Worm (Caenorhabditis elegans) whole organism, L1 larva: ENCODE data around the gene F55A11.7.

Experiments used
- C04F5.9 ChIP-seq: sonication (generic microtip); optimal IDR thresholded peaks from 2 replicates; lab custom pipeline; 2016; ENCODE audit warnings: missing genetic modification characterization, missing compliant biosample characterization
- F16B12.6 ChIP-seq: fragments of 150-350 bp; optimal IDR thresholded peaks from 2 replicates; lab custom pipeline; 2014; ENCODE audit warnings: missing biosample characterization, missing genetic modification characterization
- Y116A8C.19 ChIP-seq: sonication (generic microtip); optimal IDR thresholded peaks from 2 replicates; lab custom pipeline; 2016; ENCODE audit warnings: missing compliant biosample characterization, missing genetic modification characterization, borderline replicate concordance
- aha-1 ChIP-seq: fragments of 150-350 bp; optimal IDR thresholded peaks from 2 replicates; lab custom pipeline; 2014; ENCODE audit warnings: missing biosample characterization, missing genetic modification characterization
- alr-1 ChIP-seq: fragments of 200-800 bp; sonication (Bioruptor generic); optimal IDR thresholded peaks from 2 replicates; lab custom pipeline; 2018; ENCODE audit warnings: borderline replicate concordance, mild to moderate bottlenecking, missing genetic modification characterization, missing compliant biosample characterization
- blmp-1 ChIP-seq: fragments of 150-350 bp; optimal IDR thresholded peaks from 2 replicates; lab custom pipeline; 2014; ENCODE audit warnings: missing biosample characterization, missing genetic modification characterization
- ceh-88 ChIP-seq: fragments of 200-800 bp; sonication (Bioruptor generic); IDR thresholded peaks from 2 replicates; pipeline ENCODE4 v1.3.6; 2022; ENCODE audit warnings: missing genetic modification characterization, missing compliant biosample characterization
- ces-1 ChIP-seq: fragments of 150-350 bp; optimal IDR thresholded peaks from 2 replicates; lab custom pipeline; 2014; ENCODE audit warnings: missing biosample characterization, missing genetic modification reagents, missing genetic modification characterization
- dpl-1 ChIP-seq, 3 experiments: fragments of 150-350 bp in 2 of 3; sonication (generic microtip) in 1 of 3; optimal IDR thresholded peaks; 2 replicates each; lab custom pipeline; 2014 to 2017; ENCODE audit warnings: missing biosample characterization in 3 of 3, missing genetic modification characterization in 3 of 3, missing genetic modification reagents in 3 of 3
- dsc-1 ChIP-seq: sonication (generic microtip); optimal IDR thresholded peaks from 2 replicates; lab custom pipeline; 2016; ENCODE audit warnings: mild to moderate bottlenecking, missing genetic modification characterization, missing compliant biosample characterization
- efl-1 ChIP-seq, 4 experiments: fragments of 150-350 bp; optimal IDR thresholded peaks in 3 of 4; peaks in 1 of 4; 1 replicate in 1 of 4; 2 replicates in 3 of 4; lab custom pipeline; 2014; ENCODE audit warnings: missing biosample characterization in 2 of 4, missing genetic modification characterization in 2 of 4, missing genetic modification reagents in 2 of 4
- elt-2 ChIP-seq: sonication (generic microtip); optimal IDR thresholded peaks from 2 replicates; lab custom pipeline; 2016; ENCODE audit warnings: missing genetic modification characterization, mild to moderate bottlenecking, inconsistent platforms, missing compliant biosample characterization, missing genetic modification reagents
- elt-3 ChIP-seq, 6 experiments: fragments of 150-350 bp in 1 of 6; sonication (generic microtip); optimal IDR thresholded peaks; 2 replicates each; lab custom pipeline; 2017 to 2018; ENCODE audit warnings: missing biosample characterization in 6 of 6, missing genetic modification characterization in 6 of 6, inconsistent platforms in 1 of 6
- ets-5 ChIP-seq: fragments of 200-800 bp; sonication (Bioruptor generic); IDR thresholded peaks from 2 replicates; pipeline ENCODE4 v1.3.6; 2022; ENCODE audit warnings: missing genetic modification characterization, missing compliant biosample characterization
- fkh-10 ChIP-seq: sonication (generic microtip); optimal IDR thresholded peaks from 2 replicates; lab custom pipeline; 2017; ENCODE audit warnings: missing biosample characterization, missing genetic modification reagents, missing genetic modification characterization
- fkh-4 ChIP-seq: sonication (generic microtip); optimal IDR thresholded peaks from 2 replicates; lab custom pipeline; 2016; ENCODE audit warnings: missing compliant biosample characterization, missing genetic modification characterization, borderline replicate concordance
- fos-1 ChIP-seq: fragments of 150-350 bp; optimal IDR thresholded peaks from 2 replicates; lab custom pipeline; 2014; ENCODE audit warnings: missing biosample characterization, missing genetic modification characterization
- grh-1 ChIP-seq: fragments of 200-800 bp; sonication (Bioruptor generic); IDR thresholded peaks from 2 replicates; pipeline ENCODE4 v1.3.6; 2022; ENCODE audit warnings: missing genetic modification reagents, missing genetic modification characterization, missing compliant biosample characterization
- lin-13 ChIP-seq: fragments of 150-350 bp; optimal IDR thresholded peaks from 2 replicates; lab custom pipeline; 2014; ENCODE audit warnings: missing biosample characterization, missing genetic modification reagents, missing genetic modification characterization
- lin-14 ChIP-seq: fragments of 200-800 bp; sonication (Bioruptor generic); optimal IDR thresholded peaks from 2 replicates; lab custom pipeline; 2018; ENCODE audit warnings: mild to moderate bottlenecking, missing genetic modification characterization, moderate library complexity, missing compliant biosample characterization
- lin-15B ChIP-seq: fragments of 150-350 bp; sonication (generic microtip); optimal IDR thresholded peaks from 3 replicates; lab custom pipeline; 2014; ENCODE audit warnings: missing biosample characterization, missing genetic modification characterization
- lin-39 ChIP-seq: fragments of 150-350 bp; optimal IDR thresholded peaks from 2 replicates; lab custom pipeline; 2014; ENCODE audit warnings: missing biosample characterization, missing genetic modification reagents, missing genetic modification characterization
- lsy-2 ChIP-seq, 2 experiments: fragments of 150-350 bp; optimal IDR thresholded peaks; 2 replicates each; lab custom pipeline; 2014; ENCODE audit warnings: missing biosample characterization in 2 of 2, missing genetic modification characterization in 2 of 2
- mep-1 ChIP-seq: fragments of 150-350 bp; optimal IDR thresholded peaks from 2 replicates; lab custom pipeline; 2014; ENCODE audit warnings: missing biosample characterization, missing genetic modification characterization
- nhr-12 ChIP-seq: sonication (generic microtip); optimal IDR thresholded peaks from 2 replicates; lab custom pipeline; 2017; ENCODE audit warnings: missing biosample characterization, missing genetic modification characterization
- nhr-20 ChIP-seq: sonication (generic microtip); optimal IDR thresholded peaks from 2 replicates; lab custom pipeline; 2016; ENCODE audit warnings: mild to moderate bottlenecking, missing genetic modification characterization, missing compliant biosample characterization
- nhr-28 ChIP-seq: fragments of 150-350 bp; optimal IDR thresholded peaks from 2 replicates; lab custom pipeline; 2014; ENCODE audit warnings: missing biosample characterization, missing genetic modification characterization
- nhr-71 ChIP-seq: sonication (generic microtip); optimal IDR thresholded peaks from 2 replicates; lab custom pipeline; 2016; ENCODE audit warnings: mild to moderate bottlenecking, missing genetic modification characterization, moderate library complexity, missing compliant biosample characterization
- nhr-90 ChIP-seq: sonication (generic microtip); optimal IDR thresholded peaks from 2 replicates; lab custom pipeline; 2016; ENCODE audit warnings: mild to moderate bottlenecking, missing genetic modification characterization, missing compliant biosample characterization; ENCODE audit not compliant: poor library complexity
- pag-3 ChIP-seq: sonication (generic microtip); optimal IDR thresholded peaks from 2 replicates; lab custom pipeline; 2017; ENCODE audit warnings: missing genetic modification characterization, mild to moderate bottlenecking, missing compliant biosample characterization, antibody characterized with exemption, borderline replicate concordance; ENCODE audit not compliant: insufficient read depth
- rnt-1 ChIP-seq: sonication (generic microtip); optimal IDR thresholded peaks from 2 replicates; lab custom pipeline; 2016; ENCODE audit warnings: mild to moderate bottlenecking, missing genetic modification characterization, moderate library complexity, missing compliant biosample characterization
- sox-4 ChIP-seq: sonication (generic microtip); optimal IDR thresholded peaks from 2 replicates; lab custom pipeline; 2016; ENCODE audit warnings: missing genetic modification characterization, missing compliant biosample characterization
- sup-37 ChIP-seq: fragments of 200-800 bp; sonication (Bioruptor generic); optimal IDR thresholded peaks from 2 replicates; lab custom pipeline; 2018; ENCODE audit warnings: mild to moderate bottlenecking, missing genetic modification characterization, missing compliant biosample characterization
- swsn-7 ChIP-seq: sonication (generic microtip); optimal IDR thresholded peaks from 2 replicates; lab custom pipeline; 2016; ENCODE audit warnings: missing genetic modification characterization, missing compliant biosample characterization
- tbx-2 ChIP-seq: sonication (generic microtip); optimal IDR thresholded peaks from 2 replicates; lab custom pipeline; 2016; ENCODE audit warnings: missing genetic modification characterization, missing compliant biosample characterization
- tlp-1 ChIP-seq: fragments of 150-350 bp; optimal IDR thresholded peaks from 2 replicates; lab custom pipeline; 2014; ENCODE audit warnings: missing biosample characterization, missing genetic modification characterization
- unc-130 ChIP-seq: fragments of 150-350 bp; optimal IDR thresholded peaks from 2 replicates; lab custom pipeline; 2017; ENCODE audit warnings: missing biosample characterization, missing genetic modification characterization, inconsistent platforms
- unc-98 ChIP-seq: fragments of 200-800 bp; sonication (Bioruptor generic); IDR thresholded peaks from 2 replicates; pipeline ENCODE4 v1.3.6; 2022; ENCODE audit warnings: missing genetic modification characterization, missing compliant biosample characterization
- vab-15 ChIP-seq: sonication (generic microtip); optimal IDR thresholded peaks from 2 replicates; lab custom pipeline; 2017; ENCODE audit warnings: missing genotype, mild to moderate bottlenecking, missing genetic modification characterization, missing compliant biosample characterization
- zag-1 ChIP-seq: fragments of 150-350 bp; optimal IDR thresholded peaks from 2 replicates; lab custom pipeline; 2014; ENCODE audit warnings: missing biosample characterization, missing genetic modification characterization
- zip-4 ChIP-seq: fragments of 200-800 bp; sonication (Bioruptor generic); optimal IDR thresholded peaks from 2 replicates; lab custom pipeline; 2018; ENCODE audit warnings: mild to moderate bottlenecking, missing genetic modification characterization, moderate library complexity, missing compliant biosample characterization
- ztf-4 ChIP-seq: fragments of 150-350 bp; optimal IDR thresholded peaks from 2 replicates; lab custom pipeline; 2014; ENCODE audit warnings: missing biosample characterization, missing genetic modification characterization

Gene F55A11.7

ce11 chrV:11758635-11759034 is 28.6 kb downstream of the F55A11.7 start, which contains the start of gene T04F3.3:
TSS of gene T04F3.3 (plus strand) at chrV:11758935.
- TF ChIP-seq ces-1: no peak
- no peak for TF ChIP-seq ceh-88
- no peak for TF ChIP-seq nhr-28
- TF ChIP-seq swsn-7: no peak
- TF ChIP-seq sox-4 (tag; lab: Kevin White, UChicago): no peak
- TF ChIP-seq efl-1 (optimal IDR thresholded peaks at IDR 0.05; lab: Kevin White, UChicago): no peak
- TF ChIP-seq efl-1 (GFP tag; optimal IDR thresholded peaks at IDR 0.05 in 1 of 2; lab: Kevin White, UChicago): no peak
- TF ChIP-seq C04F5.9 (tag; lab: Kevin White, UChicago): no peak

ce11 chrV:11757358-11757757 is 29.9 kb downstream of the F55A11.7 start, which contains the start of gene smoc-1:
TSS of gene smoc-1 (plus strand) at chrV:11757658.
- TF ChIP-seq aha-1 (tag; lab: Kevin White, UChicago): no peak
- no peak for TF ChIP-seq mep-1 (tag; lab: Kevin White, UChicago)
- TF ChIP-seq tbx-2 (tag; lab: Kevin White, UChicago): no peak
- no peak for TF ChIP-seq fkh-10 (GFP tag; lab: Kevin White, UChicago)

- TF ChIP-seq aha-1 (tag; lab: Kevin White, UChicago): no peak
- peak; percentile 63 for TF ChIP-seq elt-2
- TF ChIP-seq, all 84 proteins: peak for 1
These were observed 31.4 kb downstream of the F55A11.7 start for ce11 chrV:11755848-11756247.

DNA sequence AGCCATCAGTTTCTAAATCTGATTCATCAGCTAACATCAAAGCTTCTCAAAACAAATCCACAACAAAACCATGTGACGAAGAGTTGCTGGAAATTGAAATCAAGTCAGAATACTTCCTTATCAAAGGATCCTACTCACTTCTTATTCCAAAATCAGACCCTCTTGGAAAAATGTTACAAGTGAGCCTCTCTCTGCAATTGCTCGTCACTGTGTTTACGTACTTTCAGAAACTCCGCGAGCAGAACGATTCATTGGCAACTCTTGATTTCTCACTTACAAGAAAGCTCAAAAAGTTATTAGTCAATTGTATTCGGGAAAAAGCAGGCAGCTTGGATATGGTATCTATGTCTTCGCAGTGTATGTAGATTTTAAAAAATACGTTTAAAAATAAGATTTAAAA is 35.8 kb downstream of the F55A11.7 start:
- TF ChIP-seq lsy-2 (tag; optimal IDR thresholded peaks at IDR 0.05; lab: Kevin White, UChicago) (peak in 1 of 2 experiments; percentile 10), F16B12.6 (tag; lab: Kevin White, UChicago) (peak; percentile 68), grh-1 (GFP tag; lab: Robert Waterston, UW) (no peak), efl-1 (optimal IDR thresholded peaks at IDR 0.05; lab: Kevin White, UChicago) (no peak), efl-1 (GFP tag; optimal IDR thresholded peaks at IDR 0.05 in 1 of 2; lab: Kevin White, UChicago) (peak in 1 of 2 experiments; percentile 83), rnt-1 (peak; percentile 10), nhr-71 (tag; lab: Kevin White, UChicago) (no peak)

DNA sequence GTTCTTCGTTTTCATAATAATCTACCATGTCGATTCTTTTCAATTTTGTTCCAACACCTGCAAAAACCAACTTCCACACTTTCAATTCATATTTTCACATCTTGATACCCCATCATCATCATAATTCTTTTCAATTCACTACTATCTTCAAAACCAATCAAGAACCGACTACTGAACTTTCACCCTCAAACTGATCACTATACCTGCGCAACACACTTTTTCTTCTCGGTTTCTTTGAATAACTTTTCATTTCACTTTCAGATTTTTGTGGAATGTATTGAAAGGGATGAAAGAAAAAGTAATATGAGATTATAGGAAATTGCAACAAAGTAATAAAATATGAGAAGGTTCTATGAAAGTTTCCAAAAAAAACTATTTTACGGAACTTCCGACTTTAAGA is 46.2 kb downstream of the F55A11.7 start:
- TF ChIP-seq lin-13 (no peak), blmp-1 (tag; lab: Kevin White, UChicago) (peak; percentile 96)
- TF ChIP-seq, all 84 proteins: peak for 1

DNA sequence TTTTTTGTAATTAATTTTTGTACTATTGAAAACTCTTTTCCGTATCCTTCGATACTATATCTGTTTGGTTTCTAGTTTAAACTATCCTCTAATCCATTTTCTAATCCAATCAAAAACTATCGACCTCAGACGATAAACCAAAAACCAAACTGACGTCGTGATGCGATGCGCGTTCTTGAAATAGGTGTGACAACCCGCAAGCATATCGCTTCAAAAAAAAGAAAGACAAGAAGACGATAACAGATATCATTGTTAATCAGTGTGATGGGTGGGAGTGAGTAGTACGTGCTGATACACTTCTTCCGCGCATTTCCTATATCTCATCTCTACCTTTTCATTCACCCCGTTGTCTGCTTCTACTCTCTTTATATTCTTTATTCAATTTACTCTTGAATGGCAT is 47.4 kb downstream of the F55A11.7 start, which contains the start of gene T04F3.1:
TSS of gene T04F3.1 (plus strand) at position 246 of the 400 bp plus-strand sequence.
- TF ChIP-seq nhr-20 (tag; lab: Kevin White, UChicago) (peak; percentile 8), fkh-4 (no peak), dpl-1 (GFP tag; optimal IDR thresholded peaks at IDR 0.05; lab: Kevin White, UChicago) (no peak), unc-98 (GFP tag; lab: Robert Waterston, UW) (no peak), elt-3 (tag; optimal IDR thresholded peaks at IDR 0.05; lab: Kevin White, UChicago) (peak in 5 of 6 experiments; percentile 16 to 73 (median 67)), alr-1 (tag; lab: Kevin White, UChicago) (no peak), lin-14 (peak; percentile 44), zip-4 (GFP tag; lab: Kevin White, UChicago) (no peak), ztf-4 (tag; lab: Kevin White, UChicago) (no peak), Y116A8C.19 (tag; lab: Kevin White, UChicago) (no peak), pag-3 (no peak), tlp-1 (no peak), nhr-90 (tag; lab: Kevin White, UChicago) (no peak), nhr-12 (tag; lab: Kevin White, UChicago) (no peak), blmp-1 (tag; lab: Kevin White, UChicago) (peak; percentile 77), fos-1 (tag; lab: Kevin White, UChicago) (no peak), lin-39 (tag; lab: Kevin White, UChicago) (no peak), aha-1 (tag; lab: Kevin White, UChicago) (no peak), vab-15 (tag; lab: Kevin White, UChicago) (no peak), nhr-71 (tag; lab: Kevin White, UChicago) (no peak), zag-1 (tag; lab: Kevin White, UChicago) (no peak), unc-130 (tag; lab: Kevin White, UChicago) (no peak), sup-37 (GFP tag; lab: Kevin White, UChicago) (no peak), lin-15B (no peak), efl-1 (optimal IDR thresholded peaks at IDR 0.05; lab: Kevin White, UChicago) (no peak), efl-1 (GFP tag; optimal IDR thresholded peaks at IDR 0.05 in 1 of 2; lab: Kevin White, UChicago) (peak in 1 of 2 experiments; percentile 43), ets-5 (GFP tag; lab: Robert Waterston, UW) (no peak), dsc-1 (no peak)
